Fruit fly (Drosophila melanogaster) whole organism, embryonic: ENCODE results near the gene CG8349.

Experiments used
- Asciz ChIP-seq: fragments of 200-800 bp; sonication (Bioruptor generic); optimal IDR thresholded peaks from 2 replicates; lab custom pipeline; 2017; ENCODE audit warnings: missing biosample characterization, mild to moderate bottlenecking, missing genetic modification characterization, missing genetic modification reagents
- Blimp-1 ChIP-seq: fragments of 200-800 bp; sonication (Bioruptor generic); optimal IDR thresholded peaks from 3 replicates; lab custom pipeline; 2018; ENCODE audit warnings: missing biosample characterization, missing genetic modification characterization, mild to moderate bottlenecking, moderate library complexity, missing genetic modification reagents
- BtbVII ChIP-seq: fragments of 200-800 bp; sonication (Bioruptor generic); optimal IDR thresholded peaks from 3 replicates; lab custom pipeline; 2017; ENCODE audit warnings: missing biosample characterization, mild to moderate bottlenecking, missing genetic modification characterization
- CG10366 ChIP-seq: fragments of 200-800 bp; sonication (Bioruptor generic); IDR thresholded peaks from 2 replicates; pipeline ENCODE4 v1.3.6; 2022; ENCODE audit warnings: missing biosample characterization, missing genetic modification characterization
- CG11504 ChIP-seq: fragments of 200-800 bp; sonication (Bioruptor generic); optimal IDR thresholded peaks from 3 replicates; lab custom pipeline; 2019; ENCODE audit warnings: missing biosample characterization, mild to moderate bottlenecking, missing genetic modification characterization, moderate library complexity
- CG11696 ChIP-seq: fragments of 200-800 bp; sonication (Bioruptor generic); IDR thresholded peaks from 2 replicates; pipeline ENCODE4 v1.3.6; 2022; ENCODE audit warnings: missing biosample characterization, missing genetic modification characterization
- CG14860 ChIP-seq: fragments of 200-800 bp; sonication (Bioruptor generic); IDR thresholded peaks from 3 replicates; pipeline ENCODE4 v1.3.6; 2022; ENCODE audit warnings: missing biosample characterization, missing genetic modification characterization; ENCODE audit not compliant: partially characterized antibody
- CG1647 ChIP-seq: fragments of 200-800 bp; sonication (Bioruptor generic); optimal IDR thresholded peaks from 3 replicates; lab custom pipeline; 2016; ENCODE audit warnings: missing biosample characterization, missing genetic modification characterization
- CG30020 ChIP-seq: fragments of 200-800 bp; optimal IDR thresholded peaks from 2 replicates; lab custom pipeline; 2019; ENCODE audit warnings: missing biosample characterization, mild to moderate bottlenecking, missing genetic modification characterization, moderate library complexity
- CG33557 ChIP-seq: fragments of 200-800 bp; sonication (Bioruptor generic); optimal IDR thresholded peaks from 2 replicates; lab custom pipeline; 2019; ENCODE audit warnings: missing biosample characterization, mild to moderate bottlenecking, missing genetic modification characterization, moderate library complexity
- CG4820 ChIP-seq: fragments of 200-800 bp; sonication (Bioruptor generic); optimal IDR thresholded peaks from 3 replicates; lab custom pipeline; 2016; ENCODE audit warnings: missing biosample characterization, missing genetic modification characterization
- CG7928 ChIP-seq: fragments of 200-800 bp; sonication (Bioruptor generic); optimal IDR thresholded peaks from 2 replicates; lab custom pipeline; 2017; ENCODE audit warnings: missing biosample characterization, mild to moderate bottlenecking, missing genetic modification characterization
- CoRest ChIP-seq: fragments of 200-800 bp; sonication (Bioruptor generic); optimal IDR thresholded peaks from 3 replicates; lab custom pipeline; 2018; ENCODE audit warnings: missing biosample characterization, mild to moderate bottlenecking, missing genetic modification characterization, moderate library complexity
- Dip3 ChIP-seq: fragments of 200-800 bp; sonication (Bioruptor generic); optimal IDR thresholded peaks from 3 replicates; lab custom pipeline; 2016; ENCODE audit warnings: missing biosample characterization, missing genetic modification characterization
- Dref ChIP-seq: fragments of 200-800 bp; sonication (Bioruptor generic); IDR thresholded peaks from 2 replicates; pipeline ENCODE4 v1.3.6; 2022; ENCODE audit warnings: missing biosample characterization, missing genetic modification characterization
- HLH4C ChIP-seq: fragments of 200-800 bp; sonication (Bioruptor generic); IDR thresholded peaks from 3 replicates; pipeline ENCODE4 v1.3.6; 2022; ENCODE audit warnings: missing biosample characterization, missing genetic modification characterization; ENCODE audit not compliant: partially characterized antibody
- Hr51 ChIP-seq, 2 experiments: fragments of 200-800 bp; sonication (Bioruptor generic); optimal IDR thresholded peaks; 2 replicates in 1 of 2; 3 replicates in 1 of 2; lab custom pipeline; 2016 to 2018; ENCODE audit warnings: missing biosample characterization in 2 of 2, missing genetic modification characterization in 2 of 2, mild to moderate bottlenecking in 1 of 2, moderate library complexity in 1 of 2
- Jarid2 ChIP-seq: fragments of 200-800 bp; sonication (Bioruptor generic); optimal IDR thresholded peaks from 3 replicates; lab custom pipeline; 2017; ENCODE audit warnings: mild to moderate bottlenecking, missing biosample characterization, missing genetic modification reagents, missing genetic modification characterization
- Lpt ChIP-seq: fragments of >200 bp; optimal IDR thresholded peaks from 2 replicates; lab custom pipeline; 2018; ENCODE audit warnings: missing biosample characterization, missing genetic modification characterization
- Neu2 ChIP-seq: fragments of 200-800 bp; sonication (Bioruptor generic); optimal IDR thresholded peaks from 3 replicates; lab custom pipeline; 2016; ENCODE audit warnings: missing biosample characterization, missing genetic modification characterization, borderline replicate concordance
- Nf-YC ChIP-seq: fragments of 200-800 bp; optimal IDR thresholded peaks from 3 replicates; lab custom pipeline; 2019; ENCODE audit warnings: missing biosample characterization, mild to moderate bottlenecking, missing genetic modification characterization, moderate library complexity
- PHDP ChIP-seq: fragments of 200-800 bp; sonication (Bioruptor generic); optimal IDR thresholded peaks from 3 replicates; lab custom pipeline; 2018; ENCODE audit warnings: missing biosample characterization, mild to moderate bottlenecking, missing genetic modification characterization, moderate library complexity
- Rfx ChIP-seq: fragments of 200-800 bp; sonication (Bioruptor generic); IDR thresholded peaks from 2 replicates; pipeline ENCODE4 v1.3.6; 2022; ENCODE audit warnings: missing biosample characterization, missing genetic modification characterization
- Ssrp ChIP-seq: fragments of 200-800 bp; sonication (Bioruptor generic); optimal IDR thresholded peaks from 2 replicates; lab custom pipeline; 2018; ENCODE audit warnings: missing biosample characterization, mild to moderate bottlenecking, missing genetic modification characterization, moderate library complexity
- Taf1 ChIP-seq: fragments of 200-800 bp; sonication (Bioruptor generic); IDR thresholded peaks from 2 replicates; pipeline ENCODE4 v1.3.6; 2022; ENCODE audit warnings: missing biosample characterization, missing genetic modification characterization
- br ChIP-seq: fragments of >200 bp; optimal IDR thresholded peaks from 2 replicates; lab custom pipeline; 2017
- corto ChIP-seq: fragments of 200-800 bp; sonication (Bioruptor generic); optimal IDR thresholded peaks from 2 replicates; lab custom pipeline; 2016; ENCODE audit warnings: missing biosample characterization, mild to moderate bottlenecking, missing genetic modification characterization, moderate library complexity
- crol ChIP-seq: fragments of 200-800 bp; sonication (Bioruptor generic); IDR thresholded peaks from 2 replicates; pipeline ENCODE4 v1.3.6; 2022; ENCODE audit warnings: missing biosample characterization, missing genetic modification characterization
- dimm ChIP-seq: fragments of 200-800 bp; sonication (Bioruptor generic); IDR thresholded peaks from 2 replicates; pipeline ENCODE4 v1.3.6; 2022; ENCODE audit warnings: missing biosample characterization, missing genetic modification characterization
- en ChIP-seq: fragments of 200-800 bp; sonication (Bioruptor generic); optimal IDR thresholded peaks from 2 replicates; lab custom pipeline; 2016; ENCODE audit warnings: missing biosample characterization, missing genetic modification characterization
- fd102C ChIP-seq: fragments of 200-800 bp; sonication (Bioruptor generic); optimal IDR thresholded peaks from 2 replicates; lab custom pipeline; 2018; ENCODE audit warnings: missing biosample characterization, mild to moderate bottlenecking, missing genetic modification characterization, moderate library complexity
- fd64A ChIP-seq: fragments of 200-800 bp; sonication (Bioruptor generic); optimal IDR thresholded peaks from 3 replicates; lab custom pipeline; 2018; ENCODE audit warnings: missing biosample characterization, mild to moderate bottlenecking, missing genetic modification characterization
- gcm ChIP-seq: fragments of 200-800 bp; sonication (Bioruptor generic); optimal IDR thresholded peaks from 2 replicates; lab custom pipeline; 2019; ENCODE audit warnings: missing biosample characterization, mild to moderate bottlenecking, missing genetic modification characterization, moderate library complexity
- gsb ChIP-seq: fragments of 200-800 bp; sonication (Bioruptor generic); IDR thresholded peaks from 2 replicates; pipeline ENCODE4 v1.3.6; 2022; ENCODE audit warnings: missing biosample characterization, missing genetic modification characterization
- jigr1 ChIP-seq: fragments of 200-800 bp; sonication (Bioruptor generic); IDR thresholded peaks from 3 replicates; pipeline ENCODE4 v1.3.6; 2022; ENCODE audit warnings: missing biosample characterization, missing genetic modification characterization
- kay ChIP-seq: fragments of 200-800 bp; sonication (Bioruptor generic); optimal IDR thresholded peaks from 2 replicates; lab custom pipeline; 2016; ENCODE audit warnings: missing biosample characterization, missing genetic modification characterization
- mirr ChIP-seq: fragments of 200-800 bp; sonication (Bioruptor generic); optimal IDR thresholded peaks from 3 replicates; lab custom pipeline; 2018; ENCODE audit warnings: missing biosample characterization, mild to moderate bottlenecking, missing genetic modification characterization
- nerfin-1 ChIP-seq: fragments of 200-800 bp; sonication (Bioruptor generic); optimal IDR thresholded peaks from 3 replicates; lab custom pipeline; 2019; ENCODE audit warnings: missing biosample characterization, mild to moderate bottlenecking, missing genetic modification characterization, moderate library complexity
- prd ChIP-seq, 3 experiments: fragments of >200 bp in 2 of 3; fragments of 200-800 bp in 1 of 3; sonication (Bioruptor generic) in 1 of 3; optimal IDR thresholded peaks in 2 of 3; IDR thresholded peaks in 1 of 3; 2 replicates in 2 of 3; 3 replicates in 1 of 3; pipeline versions ENCODE4 v1.3.6 to Lab custom; 2017 to 2022; ENCODE audit warnings: missing biosample characterization in 1 of 3, missing genetic modification characterization in 1 of 3
- psq ChIP-seq: fragments of 200-800 bp; sonication (Bioruptor generic); optimal IDR thresholded peaks from 2 replicates; lab custom pipeline; 2017; ENCODE audit warnings: missing biosample characterization, missing genetic modification characterization
- scrt ChIP-seq: fragments of 200-800 bp; sonication (Bioruptor generic); optimal IDR thresholded peaks from 2 replicates; lab custom pipeline; 2018; ENCODE audit warnings: missing biosample characterization, mild to moderate bottlenecking, missing genetic modification characterization, moderate library complexity
- sd ChIP-seq: fragments of 200-800 bp; sonication (Bioruptor generic); optimal IDR thresholded peaks from 3 replicates; lab custom pipeline; 2018; ENCODE audit warnings: missing biosample characterization, mild to moderate bottlenecking, missing genetic modification characterization, moderate library complexity
- sens-2 ChIP-seq: fragments of 200-800 bp; sonication (Bioruptor generic); IDR thresholded peaks from 2 replicates; pipeline ENCODE4 v1.3.6; 2022; ENCODE audit warnings: missing biosample characterization, missing genetic modification characterization
- stwl ChIP-seq: fragments of 200-800 bp; sonication (Bioruptor generic); optimal IDR thresholded peaks from 3 replicates; lab custom pipeline; 2018; ENCODE audit warnings: missing biosample characterization, mild to moderate bottlenecking, missing genetic modification characterization, moderate library complexity
- tgo ChIP-seq: fragments of 200-800 bp; sonication (Bioruptor generic); IDR thresholded peaks from 3 replicates; pipeline ENCODE4 v1.3.6; 2022; ENCODE audit warnings: missing biosample characterization, missing genetic modification characterization
- trem ChIP-seq: fragments of 200-800 bp; optimal IDR thresholded peaks from 3 replicates; lab custom pipeline; 2019; ENCODE audit warnings: missing biosample characterization, mild to moderate bottlenecking, missing genetic modification characterization, moderate library complexity
- vvl ChIP-seq: fragments of 200-800 bp; sonication (Bioruptor generic); IDR thresholded peaks from 2 replicates; pipeline ENCODE4 v1.3.6; 2022; ENCODE audit warnings: missing biosample characterization, missing genetic modification characterization
- yki ChIP-seq: fragments of >200 bp; optimal IDR thresholded peaks from 3 replicates; lab custom pipeline; 2018
- z ChIP-seq: fragments of 200-800 bp; sonication (Bioruptor generic); IDR thresholded peaks from 3 replicates; pipeline ENCODE4 v1.3.6; 2022; ENCODE audit warnings: missing biosample characterization, missing genetic modification characterization

CG8349 gene

dm6 chr2L:8212666-8213270 is 2.9 kb upstream of the CG8349 start, which contains the start of the genes CG8372 and CG8360 (continued):
- peak; percentile 79 for TF ChIP-seq crol (GFP tag; lab: Robert Waterston, UW)
- TF ChIP-seq Hr51 (GFP tag; optimal IDR thresholded peaks at IDR 0.05; lab: Kevin White, UChicago): peak; percentile 99
- peak; percentile 97 for TF ChIP-seq en (GFP tag; lab: Kevin White, UChicago)
- TF ChIP-seq CG30020 (tag; lab: Kevin White, UChicago): peak; percentile 87
- peak; percentile 98 for TF ChIP-seq Taf1 (GFP tag; lab: Robert Waterston, UW)
- peak; percentile 90 for TF ChIP-seq fd102C
- peak; percentile 98 for TF ChIP-seq gsb (GFP tag; lab: Robert Waterston, UW)
- TF ChIP-seq CG14860: no peak
- peak; percentile 84 for TF ChIP-seq z
- peak; percentile 98 for TF ChIP-seq Ssrp (tag; lab: Kevin White, UChicago)
- TF ChIP-seq psq: peak; percentile 95
- TF ChIP-seq Dip3 (GFP tag; lab: Kevin White, UChicago): peak; percentile 99
- peak; percentile 97 for TF ChIP-seq kay (GFP tag; lab: Kevin White, UChicago)
- peak; percentile 100 for TF ChIP-seq Rfx (GFP tag; lab: Robert Waterston, UW)
- TF ChIP-seq trem (tag; lab: Kevin White, UChicago): peak; percentile 96
- TF ChIP-seq corto (GFP tag; lab: Kevin White, UChicago): peak; percentile 99
- no peak for TF ChIP-seq yki (lab: Kevin White, UChicago)
- TF ChIP-seq CG10366: peak; percentile 99
- peak; percentile 95 for TF ChIP-seq Neu2 (GFP tag; lab: Kevin White, UChicago)
- no peak for TF ChIP-seq prd (optimal IDR thresholded peaks at IDR 0.05; lab: Kevin White, UChicago)
- peak; percentile 100 for TF ChIP-seq prd (GFP tag; IDR thresholded peaks at IDR 0.05; lab: Robert Waterston, UW)
- TF ChIP-seq CG4820 (GFP tag; lab: Kevin White, UChicago): peak; percentile 99
- TF ChIP-seq Blimp-1: peak; percentile 97
- peak; percentile 96 for TF ChIP-seq scrt (GFP tag; lab: Kevin White, UChicago)
- TF ChIP-seq mirr (GFP tag; lab: Kevin White, UChicago): peak; percentile 99
- 0 out of 3 replicates have a peak, but pooled peaks have one; percentile 20 for TF ChIP-seq HLH4C (GFP tag; lab: Robert Waterston, UW)
- peak; percentile 99 for TF ChIP-seq tgo
- peak; percentile 99 for TF ChIP-seq sens-2 (GFP tag; lab: Robert Waterston, UW)
- TF ChIP-seq CG33557: peak; percentile 95
- TF ChIP-seq CG1647: peak; percentile 99
- TF ChIP-seq br (lab: Kevin White, UChicago): no peak
- TF ChIP-seq jigr1 (GFP tag; lab: Robert Waterston, UW): peak; percentile 97
- TF ChIP-seq fd64A (GFP tag; lab: Kevin White, UChicago): peak; percentile 96
- peak; percentile 98 for TF ChIP-seq dimm
- peak; percentile 94 for TF ChIP-seq sd (tag; lab: Kevin White, UChicago)
- peak; percentile 98 for TF ChIP-seq PHDP (tag; lab: Kevin White, UChicago)
- no peak for TF ChIP-seq Lpt (GFP tag; lab: Kevin White, UChicago)
- TF ChIP-seq Asciz (GFP tag; lab: Kevin White, UChicago): peak; percentile 97
- peak; percentile 92 for TF ChIP-seq stwl (tag; lab: Kevin White, UChicago)
- TF ChIP-seq Jarid2 (GFP tag; lab: Kevin White, UChicago): peak; percentile 92
- TF ChIP-seq gcm: peak; percentile 98
- peak; percentile 98 for TF ChIP-seq BtbVII (GFP tag; lab: Kevin White, UChicago)
- peak; percentile 100 for TF ChIP-seq vvl
- TF ChIP-seq Nf-YC: peak; percentile 92
- TF ChIP-seq CG11696 (GFP tag; lab: Robert Waterston, UW): peak; percentile 96
- peak; percentile 51 for TF ChIP-seq Dref (GFP tag; lab: Robert Waterston, UW)
- TF ChIP-seq CoRest (tag; lab: Kevin White, UChicago): peak; percentile 98
- TF ChIP-seq CG7928 (GFP tag; lab: Kevin White, UChicago): peak; percentile 83
- peak; percentile 96 for TF ChIP-seq CG11504 (tag; lab: Kevin White, UChicago)
- TF ChIP-seq nerfin-1 (tag; lab: Kevin White, UChicago): peak; percentile 96
